Worm (Caenorhabditis elegans) whole organism, L3 larva: ENCODE results near the gene nape-1.

Experiments
- fkh-10 ChIP-seq: sonication (generic microtip); optimal IDR thresholded peaks from 2 replicates; lab custom pipeline; 2017; ENCODE audit warnings: missing biosample characterization, missing genetic modification reagents, missing genetic modification characterization
- unc-39 ChIP-seq: sonication (generic microtip); optimal IDR thresholded peaks from 4 replicates; lab custom pipeline; 2017; ENCODE audit warnings: missing biosample characterization, missing genetic modification characterization
- unc-62 ChIP-seq: fragments of 150-350 bp; sonication (generic microtip); optimal IDR thresholded peaks from 4 replicates; lab custom pipeline; 2014; ENCODE audit warnings: missing biosample characterization, missing genetic modification reagents, missing genetic modification characterization
- ztf-11 ChIP-seq: fragments of 150-350 bp; optimal IDR thresholded peaks from 2 replicates; lab custom pipeline; 2014; ENCODE audit warnings: missing biosample characterization, missing genetic modification characterization

DNA sequence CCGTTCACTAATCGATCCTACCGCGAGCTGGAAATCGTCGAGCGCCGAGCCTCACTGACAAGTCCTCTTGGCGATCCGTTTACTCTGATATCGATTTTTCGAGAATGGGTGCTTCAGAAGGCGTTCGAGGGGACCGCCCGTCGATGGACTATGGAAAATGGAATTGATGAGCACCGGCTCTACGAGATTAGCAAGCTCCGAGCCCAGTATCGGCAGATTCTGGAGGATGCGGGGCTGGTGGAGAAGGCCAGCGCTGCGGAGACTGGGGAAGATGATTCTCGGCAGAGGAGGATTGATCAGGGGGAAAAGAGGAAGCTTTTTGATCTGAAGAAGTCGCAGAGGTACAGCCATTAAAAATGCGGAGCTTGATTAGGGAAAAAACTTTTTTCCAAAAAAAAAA is 9.2 kb downstream of the nape-1 start:
- TF ChIP-seq ztf-11 (no peak), fkh-10 (GFP tag; lab: Kevin White, UChicago) (no peak), unc-39 (tag; lab: Kevin White, UChicago) (no peak), unc-62 (GFP tag; lab: Kevin White, UChicago) (no peak)
